Worm (Caenorhabditis elegans) whole organism, young adult: ENCODE data around the gene nhr-238.

ENCODE experiments used
- F23B12.7 ChIP-seq: sonication (generic microtip); optimal IDR thresholded peaks from 2 replicates; lab custom pipeline; 2017; ENCODE audit warnings: missing genetic modification characterization, mild to moderate bottlenecking, missing compliant biosample characterization, antibody characterized with exemption, moderate library complexity; ENCODE audit not compliant: insufficient read depth
- T07F8.4 ChIP-seq: sonication (generic microtip); optimal IDR thresholded peaks from 2 replicates; lab custom pipeline; 2016; ENCODE audit warnings: mild to moderate bottlenecking, missing genetic modification characterization, moderate library complexity, missing compliant biosample characterization
- Y79H2A.3 ChIP-seq: fragments of 200-800 bp; sonication (Bioruptor generic); conservative IDR thresholded peaks from 2 replicates; pipeline ENCODE4 v1.3.6; 2022; ENCODE audit warnings: missing genetic modification reagents, missing genetic modification characterization, missing compliant biosample characterization
- ama-1 ChIP-seq, 3 experiments: fragments of 150-350 bp in 1 of 3; sonication (generic microtip) in 2 of 3; optimal IDR thresholded peaks; 2 replicates each; lab custom pipeline; 2014 to 2018; ENCODE audit warnings: missing biosample characterization in 2 of 3, missing genetic modification characterization in 2 of 3, missing genetic modification reagents in 2 of 3
- aptf-2 ChIP-seq: fragments of 200-800 bp; sonication (Bioruptor generic); conservative IDR thresholded peaks from 2 replicates; pipeline ENCODE4 v1.3.6; 2022; ENCODE audit warnings: missing genetic modification reagents, missing genetic modification characterization, missing compliant biosample characterization
- aptf-3 ChIP-seq: fragments of 200-800 bp; sonication (Bioruptor generic); IDR thresholded peaks from 2 replicates; pipeline ENCODE4 v1.3.6; 2022; ENCODE audit warnings: missing genetic modification characterization, missing compliant biosample characterization
- atf-7 ChIP-seq: sonication (generic microtip); optimal IDR thresholded peaks from 2 replicates; lab custom pipeline; 2017; ENCODE audit warnings: mild to moderate bottlenecking, missing genetic modification characterization, missing compliant biosample characterization
- attf-5 ChIP-seq: fragments of 200-800 bp; sonication (Bioruptor generic); optimal IDR thresholded peaks from 2 replicates; lab custom pipeline; 2018; ENCODE audit warnings: mild to moderate bottlenecking, missing genetic modification characterization, missing compliant biosample characterization
- cebp-1 ChIP-seq, 2 experiments: fragments of 200-800 bp in 1 of 2; sonication (Bioruptor generic) in 1 of 2; sonication (generic microtip) in 1 of 2; IDR thresholded peaks in 1 of 2; optimal IDR thresholded peaks in 1 of 2; 2 replicates each; pipeline versions ENCODE4 v1.3.6 to Lab custom; 2017 to 2022; ENCODE audit warnings: missing compliant biosample characterization in 2 of 2, missing genetic modification characterization in 2 of 2, mild to moderate bottlenecking in 1 of 2, missing genetic modification reagents in 1 of 2, moderate library complexity in 1 of 2
- cebp-2 ChIP-seq: fragments of 200-800 bp; sonication (Bioruptor generic); IDR thresholded peaks from 2 replicates; pipeline ENCODE4 v1.3.6; 2022; ENCODE audit warnings: missing genetic modification characterization, missing compliant biosample characterization
- ceh-79 ChIP-seq: sonication (generic microtip); optimal IDR thresholded peaks from 2 replicates; lab custom pipeline; 2017; ENCODE audit warnings: mild to moderate bottlenecking, missing genetic modification characterization, missing compliant biosample characterization
- dpl-1 ChIP-seq: fragments of 150-350 bp; optimal IDR thresholded peaks from 2 replicates; lab custom pipeline; 2014; ENCODE audit warnings: missing biosample characterization, missing genetic modification reagents, missing genetic modification characterization
- efl-1 ChIP-seq: fragments of 150-350 bp; optimal IDR thresholded peaks from 2 replicates; lab custom pipeline; 2014; ENCODE audit warnings: missing biosample characterization, missing genetic modification reagents, missing genetic modification characterization
- egrh-3 ChIP-seq: fragments of 200-800 bp; sonication (Bioruptor generic); IDR thresholded peaks from 2 replicates; pipeline ENCODE4 v1.3.6; 2022; ENCODE audit warnings: missing genetic modification reagents, missing genetic modification characterization, missing compliant biosample characterization
- ekl-4 ChIP-seq: fragments of 200-800 bp; sonication (Bioruptor generic); IDR thresholded peaks from 2 replicates; pipeline ENCODE4 v1.3.6; 2022; ENCODE audit warnings: missing genetic modification reagents, missing genetic modification characterization, missing compliant biosample characterization
- him-1 ChIP-seq: sonication (generic microtip); optimal IDR thresholded peaks from 2 replicates; lab custom pipeline; 2016; ENCODE audit warnings: missing genotype, missing genetic modification reagents, missing genetic modification characterization, missing compliant biosample characterization
- hlh-26 ChIP-seq: fragments of 200-800 bp; sonication (Bioruptor generic); conservative IDR thresholded peaks from 2 replicates; pipeline ENCODE4 v1.3.6; 2022; ENCODE audit warnings: missing genetic modification reagents, missing genetic modification characterization, missing compliant biosample characterization
- hmg-1.2 ChIP-seq: fragments of 200-800 bp; sonication (Bioruptor generic); IDR thresholded peaks from 2 replicates; pipeline ENCODE4 v1.3.6; 2022; ENCODE audit warnings: missing genetic modification reagents, missing genetic modification characterization, missing compliant biosample characterization
- hrde-1 ChIP-seq: sonication (generic microtip); optimal IDR thresholded peaks from 2 replicates; lab custom pipeline; 2016; ENCODE audit warnings: missing genetic modification characterization, mild to moderate bottlenecking, missing compliant biosample characterization, moderate library complexity, missing genotype, missing genetic modification reagents, borderline replicate concordance
- let-526 ChIP-seq: fragments of 200-800 bp; sonication (Bioruptor generic); IDR thresholded peaks from 2 replicates; pipeline ENCODE4 v1.3.6; 2022; ENCODE audit warnings: missing genetic modification reagents, missing genetic modification characterization, missing compliant biosample characterization
- lin-26 ChIP-seq: fragments of 200-800 bp; sonication (Bioruptor generic); IDR thresholded peaks from 2 replicates; pipeline ENCODE4 v1.3.6; 2022; ENCODE audit warnings: missing genetic modification reagents, missing genetic modification characterization, missing compliant biosample characterization
- lsl-1 ChIP-seq: fragments of 200-800 bp; sonication (Bioruptor generic); optimal IDR thresholded peaks from 2 replicates; lab custom pipeline; 2018; ENCODE audit warnings: mild to moderate bottlenecking, missing genetic modification characterization, moderate library complexity, missing compliant biosample characterization
- lsy-27 ChIP-seq: sonication (generic microtip); optimal IDR thresholded peaks from 2 replicates; lab custom pipeline; 2017; ENCODE audit warnings: missing genetic modification characterization, mild to moderate bottlenecking, missing compliant biosample characterization, antibody characterized with exemption, missing genotype, borderline replicate concordance; ENCODE audit not compliant: insufficient read depth
- mxl-1 ChIP-seq: sonication (generic microtip); optimal IDR thresholded peaks from 2 replicates; lab custom pipeline; 2016; ENCODE audit warnings: missing genetic modification characterization, missing compliant biosample characterization
- nfya-1 ChIP-seq: sonication (generic microtip); optimal IDR thresholded peaks from 2 replicates; lab custom pipeline; 2017; ENCODE audit warnings: antibody characterized with exemption, missing compliant biosample characterization, missing genetic modification characterization, borderline replicate concordance; ENCODE audit not compliant: insufficient read depth
- nfyb-1 ChIP-seq: fragments of 200-800 bp; sonication (Bioruptor generic); IDR thresholded peaks from 2 replicates; pipeline ENCODE4 v1.3.6; 2022; ENCODE audit warnings: missing genetic modification reagents, missing genetic modification characterization, missing compliant biosample characterization
- nhr-120 ChIP-seq: fragments of 200-800 bp; sonication (Bioruptor generic); IDR thresholded peaks from 2 replicates; pipeline ENCODE4 v1.3.6; 2022; ENCODE audit warnings: missing genetic modification characterization, missing compliant biosample characterization
- nhr-179 ChIP-seq: sonication (generic microtip); optimal IDR thresholded peaks from 2 replicates; lab custom pipeline; 2016; ENCODE audit warnings: mild to moderate bottlenecking, missing genetic modification characterization, missing compliant biosample characterization
- pbrm-1 ChIP-seq: fragments of 200-800 bp; sonication (Bioruptor generic); IDR thresholded peaks from 2 replicates; pipeline ENCODE4 v1.3.6; 2022; ENCODE audit warnings: missing genetic modification reagents, missing genetic modification characterization, missing compliant biosample characterization
- repo-1 ChIP-seq: sonication (generic microtip); optimal IDR thresholded peaks from 2 replicates; lab custom pipeline; 2017; ENCODE audit warnings: mild to moderate bottlenecking, missing genetic modification characterization, missing compliant biosample characterization
- sdz-38 ChIP-seq: sonication (generic microtip); optimal IDR thresholded peaks from 2 replicates; lab custom pipeline; 2016; ENCODE audit warnings: missing genotype, missing genetic modification characterization, missing compliant biosample characterization
- sea-2 ChIP-seq: fragments of 200-800 bp; sonication (Bioruptor generic); IDR thresholded peaks from 2 replicates; pipeline ENCODE4 v1.3.6; 2022; ENCODE audit warnings: missing genetic modification characterization, missing compliant biosample characterization
- somi-1 ChIP-seq: fragments of 200-800 bp; sonication (Bioruptor generic); optimal IDR thresholded peaks from 2 replicates; lab custom pipeline; 2018; ENCODE audit warnings: mild to moderate bottlenecking, missing genetic modification characterization, missing compliant biosample characterization
- unc-130 ChIP-seq: sonication (generic microtip); optimal IDR thresholded peaks from 2 replicates; lab custom pipeline; 2016; ENCODE audit warnings: missing genetic modification reagents, missing genetic modification characterization, missing compliant biosample characterization
- unc-62 ChIP-seq: fragments of 150-350 bp; optimal IDR thresholded peaks from 2 replicates; lab custom pipeline; 2014; ENCODE audit warnings: missing biosample characterization, missing genetic modification reagents, missing genetic modification characterization
- zfh-2 ChIP-seq: fragments of 200-800 bp; sonication (Bioruptor generic); conservative IDR thresholded peaks from 2 replicates; pipeline ENCODE4 v1.3.6; 2022; ENCODE audit warnings: missing genetic modification reagents, missing genetic modification characterization, missing compliant biosample characterization
- ztf-25 ChIP-seq: fragments of 200-800 bp; sonication (Bioruptor generic); IDR thresholded peaks from 2 replicates; pipeline ENCODE4 v1.3.6; 2022; ENCODE audit warnings: missing genetic modification reagents, missing genetic modification characterization, missing compliant biosample characterization

Gene nhr-238

ce11 chrV:1624340-1624739 lies 4.9 kb downstream of the nhr-238 start, which contains the start of gene nhr-110 (continued):
- TF ChIP-seq ama-1 (optimal IDR thresholded peaks at IDR 0.05; lab: Kevin White, UChicago) (no peak), ama-1 (GFP tag; optimal IDR thresholded peaks at IDR 0.05; lab: Kevin White, UChicago) (no peak), somi-1 (GFP tag; lab: Kevin White, UChicago) (no peak), nfyb-1 (no peak), hlh-26 (no peak)

- no peak for TF ChIP-seq efl-1 (GFP tag; lab: Kevin White, UChicago)
These were observed 5.8 kb downstream of the nhr-238 start for ce11 chrV:1623429-1623828.

- TF ChIP-seq ekl-4 (GFP tag; lab: Robert Waterston, UW) (no peak), cebp-1 (GFP tag; IDR thresholded peaks at IDR 0.05; lab: Robert Waterston, UW) (peak; percentile 86), cebp-1 (tag; optimal IDR thresholded peaks at IDR 0.05; lab: Kevin White, UChicago) (peak; percentile 95), unc-62 (GFP tag; lab: Kevin White, UChicago) (no peak), Y79H2A.3 (GFP tag; lab: Robert Waterston, UW) (no peak), attf-5 (GFP tag; lab: Kevin White, UChicago) (peak; percentile 1), nhr-179 (tag; lab: Kevin White, UChicago) (no peak)
These were observed 7.7 kb downstream of the nhr-238 start, which contains the start of gene nhr-117 for ce11 chrV:1621494-1621893. nhr-117 (minus strand) TSS chrV:1621520.

- TF ChIP-seq mxl-1 (no peak), hmg-1.2 (GFP tag; lab: Robert Waterston, UW) (peak; percentile 95)
These were observed 8.7 kb downstream of the nhr-238 start for ce11 chrV:1620537-1620936.

ce11 chrV:1618760-1619159 lies 10.5 kb downstream of the nhr-238 start, which contains the start of gene nhr-179:
nhr-179 (minus strand) TSS chrV:1618860.
- TF ChIP-seq pbrm-1 (no peak), aptf-2 (no peak), nhr-179 (tag; lab: Kevin White, UChicago) (no peak), unc-130 (GFP tag; lab: Kevin White, UChicago) (no peak), him-1 (tag; lab: Kevin White, UChicago) (no peak)
- TF ChIP-seq, all 124 proteins: peak for 0

- TF ChIP-seq aptf-3 = no peak
- TF ChIP-seq ztf-25 = no peak
- no peak for TF ChIP-seq zfh-2 (GFP tag; lab: Robert Waterston, UW)
- no peak for TF ChIP-seq hrde-1 (tag; lab: Kevin White, UChicago)
- no peak for TF ChIP-seq atf-7 (tag; lab: Kevin White, UChicago)
- TF ChIP-seq dpl-1 (GFP tag; lab: Kevin White, UChicago) = no peak
- no peak for TF ChIP-seq F23B12.7 (tag; lab: Kevin White, UChicago)
- TF ChIP-seq lsy-27 (tag; lab: Kevin White, UChicago) = no peak
These were observed 14.5 kb downstream of the nhr-238 start, which contains the start of gene srbc-41 for ce11 chrV:1614726-1615125. srbc-41 (minus strand) TSS chrV:1614826.

- no peak for TF ChIP-seq T07F8.4 (tag; lab: Kevin White, UChicago)
- no peak for TF ChIP-seq sea-2 (GFP tag; lab: Robert Waterston, UW)
- no peak for TF ChIP-seq lin-26 (GFP tag; lab: Robert Waterston, UW)
- no peak for TF ChIP-seq lsl-1 (GFP tag; lab: Kevin White, UChicago)
- TF ChIP-seq repo-1 (tag; lab: Kevin White, UChicago) = no peak
- no peak for TF ChIP-seq let-526 (GFP tag; lab: Robert Waterston, UW)
- TF ChIP-seq cebp-2 (GFP tag; lab: Robert Waterston, UW) = no peak
- TF ChIP-seq nhr-120 = no peak
- no peak for TF ChIP-seq egrh-3
- no peak for TF ChIP-seq efl-1 (GFP tag; lab: Kevin White, UChicago)
- no peak for TF ChIP-seq sdz-38 (tag; lab: Kevin White, UChicago)
- no peak for TF ChIP-seq attf-5 (GFP tag; lab: Kevin White, UChicago)
- TF ChIP-seq ceh-79 (tag; lab: Kevin White, UChicago) = no peak
- no peak for TF ChIP-seq nfya-1 (tag; lab: Kevin White, UChicago)
These were observed 17.7 kb downstream of the nhr-238 start for ce11 chrV:1611570-1611969.
